Worm (Caenorhabditis elegans) whole organism, midembryonic: Measurements from ENCODE around the gene fbxa-81.
A peak's percentile ranks its signal among the peaks of the same experiment; 100 is the strongest.
"Not testable (repeated sequence)": the region's sequence is repeated elsewhere in the genome, so short reads cannot be mapped to it uniquely, and the experiment has no call there.

Source experiments
- T22C8.4 ChIP-seq: fragments of 200-800 bp; sonication (Bioruptor generic); IDR thresholded peaks from 2 replicates; pipeline ENCODE4 v1.3.6; 2022; ENCODE audit warnings: missing genetic modification characterization, missing compliant biosample characterization
- cog-1 ChIP-seq: sonication (generic microtip); optimal IDR thresholded peaks from 2 replicates; lab custom pipeline; 2016; ENCODE audit warnings: missing genetic modification characterization, missing compliant biosample characterization
- flt-1 ChIP-seq: fragments of 200-800 bp; sonication (Bioruptor generic); IDR thresholded peaks from 2 replicates; pipeline ENCODE4 v1.3.6; 2022; ENCODE audit warnings: missing genetic modification characterization, missing compliant biosample characterization
- klf-2 ChIP-seq: fragments of 200-800 bp; sonication (Bioruptor generic); conservative IDR thresholded peaks from 2 replicates; pipeline ENCODE4 v1.3.6; 2022; ENCODE audit warnings: missing genetic modification reagents, missing genetic modification characterization, missing compliant biosample characterization
- med-1 ChIP-seq: sonication (generic microtip); optimal IDR thresholded peaks from 2 replicates; lab custom pipeline; 2017; ENCODE audit warnings: missing genetic modification characterization, mild to moderate bottlenecking, missing compliant biosample characterization, antibody characterized with exemption, missing genetic modification reagents; ENCODE audit not compliant: insufficient read depth
- ref-1 ChIP-seq: fragments of 200-800 bp; sonication (Bioruptor generic); conservative IDR thresholded peaks from 2 replicates; pipeline ENCODE4 v1.3.6; 2022; ENCODE audit warnings: missing genetic modification reagents, missing genetic modification characterization, missing compliant biosample characterization
- tab-1 ChIP-seq: fragments of 200-800 bp; sonication (Bioruptor generic); IDR thresholded peaks from 2 replicates; pipeline ENCODE4 v1.3.6; 2022; ENCODE audit warnings: missing genetic modification characterization, missing compliant biosample characterization
- ztf-23 ChIP-seq: fragments of 200-800 bp; sonication (Bioruptor generic); IDR thresholded peaks from 2 replicates; pipeline ENCODE4 v1.3.6; 2022; ENCODE audit warnings: missing genetic modification reagents, missing genetic modification characterization, missing compliant biosample characterization
- ztf-29 ChIP-seq: fragments of 200-800 bp; sonication (Bioruptor generic); IDR thresholded peaks from 2 replicates; pipeline ENCODE4 v1.3.6; 2022; ENCODE audit warnings: missing genetic modification reagents, missing genetic modification characterization, missing compliant biosample characterization

fbxa-81 gene

ce11 chrX:14534117-14534516 is 7.8 kb downstream of the fbxa-81 start, which contains the start of gene T24C2.5:
TSS of gene T24C2.5 (plus strand) at chrX:14534417.
- no peak for TF ChIP-seq tab-1 (GFP tag; lab: Robert Waterston, UW)
- no peak for TF ChIP-seq cog-1
- TF ChIP-seq flt-1 (GFP tag; lab: Robert Waterston, UW): no peak
- TF ChIP-seq T22C8.4 (GFP tag; lab: Robert Waterston, UW): no peak

ce11 chrX:14530107-14530506 is 11.8 kb downstream of the fbxa-81 start, which contains the start of gene nspc-20:
TSS of gene nspc-20 (minus strand) at chrX:14530207.
- TF ChIP-seq klf-2 (no peak), cog-1 (no peak), med-1 (no peak), flt-1 (GFP tag; lab: Robert Waterston, UW) (no peak), ztf-23 (no peak), tab-1 (GFP tag; lab: Robert Waterston, UW) (no peak), ztf-29 (GFP tag; lab: Robert Waterston, UW) (no peak), ref-1 (GFP tag; lab: Robert Waterston, UW) (no peak)

- not testable (repeated sequence) for TF ChIP-seq cog-1; ztf-23; tab-1 (GFP tag; lab: Robert Waterston, UW)
Observed at ce11 chrX:14528399-14528798, 13.5 kb downstream of the fbxa-81 start, which contains the start of gene nspc-19. TSS of gene nspc-19 (plus strand) at chrX:14528699.

- no peak for TF ChIP-seq ref-1 (GFP tag; lab: Robert Waterston, UW)
- no peak for TF ChIP-seq cog-1
- no peak for TF ChIP-seq T22C8.4 (GFP tag; lab: Robert Waterston, UW)
- TF ChIP-seq klf-2: no peak
- no peak for TF ChIP-seq tab-1 (GFP tag; lab: Robert Waterston, UW)
- TF ChIP-seq flt-1 (GFP tag; lab: Robert Waterston, UW): no peak
- TF ChIP-seq med-1: no peak
- TF ChIP-seq ztf-23: no peak
- TF ChIP-seq ztf-29 (GFP tag; lab: Robert Waterston, UW): no peak
Observed at ce11 chrX:14527559-14527958, 14.3 kb downstream of the fbxa-81 start, which contains the start of gene nspc-18. TSS of gene nspc-18 (minus strand) at chrX:14527659.

ce11 chrX:14525325-14526305 is 16.3 kb downstream of the fbxa-81 start:
- TF ChIP-seq klf-2: peak; percentile 55; the same call in 1 of the 2 replicates
- no peak for TF ChIP-seq ref-1 (GFP tag; lab: Robert Waterston, UW)
- peak; percentile 46 for TF ChIP-seq med-1
- TF ChIP-seq T22C8.4 (GFP tag; lab: Robert Waterston, UW): peak; percentile 99
- TF ChIP-seq tab-1 (GFP tag; lab: Robert Waterston, UW): no peak; the same call in 1 of the 2 replicates
- peak; percentile 89 for TF ChIP-seq ztf-23
- TF ChIP-seq ztf-29 (GFP tag; lab: Robert Waterston, UW): peak; percentile 75
- peak; percentile 89 for TF ChIP-seq flt-1 (GFP tag; lab: Robert Waterston, UW)
- peak; percentile 99 for TF ChIP-seq cog-1

DNA sequence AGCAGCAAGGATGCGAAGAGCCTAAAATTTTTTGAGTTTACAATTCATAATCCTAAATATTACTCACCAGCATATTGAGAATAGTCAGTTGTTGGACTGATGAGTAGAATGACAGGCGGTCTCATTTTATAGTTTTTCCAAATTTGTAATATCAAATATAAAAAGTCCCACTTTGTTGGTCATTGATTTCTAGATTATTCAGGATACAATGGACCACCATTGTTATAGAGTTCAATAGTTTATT is 16.9 kb downstream of the fbxa-81 start, which contains the start of gene nspc-17:
Gene nspc-17, minus strand, starts transcription at position 101 of the 244 bp plus-strand sequence.
- TF ChIP-seq ztf-23; cog-1; flt-1 (GFP tag; lab: Robert Waterston, UW): not testable (repeated sequence)

- no peak for TF ChIP-seq med-1
Observed at ce11 chrX:14523275-14523674, 18.6 kb downstream of the fbxa-81 start, which contains the start of gene nspc-16. TSS of gene nspc-16 (plus strand) at chrX:14523575.

DNA sequence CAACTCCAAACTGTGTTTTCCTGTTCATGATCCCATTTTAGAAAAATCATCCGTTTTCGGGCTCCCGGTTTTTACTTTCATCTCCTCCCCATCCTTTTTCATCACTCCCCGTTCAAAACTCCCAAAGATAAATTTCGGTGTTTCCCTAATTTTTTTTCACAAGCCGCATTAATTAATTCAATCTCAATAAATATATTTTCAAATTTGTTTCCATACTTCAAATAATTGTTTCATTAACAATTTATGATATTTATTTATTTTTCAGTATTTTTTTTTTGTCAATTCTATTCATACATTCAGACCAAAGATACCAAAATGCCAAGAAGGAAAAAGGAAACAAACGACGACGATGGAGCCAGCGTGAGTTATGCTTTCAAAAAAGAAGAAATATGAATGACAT is 21.4 kb downstream of the fbxa-81 start, which contains the start of gene D1025.1:
Gene D1025.1, plus strand, starts transcription at position 301 of the 400 bp plus-strand sequence.
- TF ChIP-seq med-1 (no peak), cog-1 (no peak), flt-1 (GFP tag; lab: Robert Waterston, UW) (no peak), T22C8.4 (GFP tag; lab: Robert Waterston, UW) (no peak), tab-1 (GFP tag; lab: Robert Waterston, UW) (no peak), ztf-29 (GFP tag; lab: Robert Waterston, UW) (no peak), ztf-23 (no peak), ref-1 (GFP tag; lab: Robert Waterston, UW) (no peak), klf-2 (no peak)

DNA sequence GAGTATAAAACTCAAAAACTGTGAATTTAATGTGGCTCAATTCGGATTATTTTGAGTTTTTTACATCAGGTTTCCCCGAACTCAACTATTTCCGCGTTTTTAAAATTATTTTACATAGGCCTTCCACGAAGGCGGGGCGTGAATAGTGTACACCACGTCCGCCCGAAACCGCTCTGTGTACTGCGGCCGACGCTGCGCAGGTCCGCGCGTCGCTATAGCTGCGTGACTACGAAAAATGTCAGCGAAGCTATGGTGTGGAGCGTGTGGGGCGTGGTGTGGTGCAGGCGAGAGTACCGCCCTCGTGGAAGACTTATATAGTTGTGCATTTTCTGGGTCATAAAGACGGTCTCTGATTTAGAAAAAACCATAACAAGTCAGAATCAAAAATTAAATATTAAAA is 24.1 kb downstream of the fbxa-81 start:
- TF ChIP-seq cog-1: no peak
- no peak for TF ChIP-seq tab-1 (GFP tag; lab: Robert Waterston, UW)
- TF ChIP-seq med-1: no peak
- no peak for TF ChIP-seq klf-2
- TF ChIP-seq flt-1 (GFP tag; lab: Robert Waterston, UW): no peak
- TF ChIP-seq ztf-29 (GFP tag; lab: Robert Waterston, UW): no peak
- TF ChIP-seq ref-1 (GFP tag; lab: Robert Waterston, UW): no peak
- TF ChIP-seq T22C8.4 (GFP tag; lab: Robert Waterston, UW): no peak
- no peak for TF ChIP-seq ztf-23

DNA sequence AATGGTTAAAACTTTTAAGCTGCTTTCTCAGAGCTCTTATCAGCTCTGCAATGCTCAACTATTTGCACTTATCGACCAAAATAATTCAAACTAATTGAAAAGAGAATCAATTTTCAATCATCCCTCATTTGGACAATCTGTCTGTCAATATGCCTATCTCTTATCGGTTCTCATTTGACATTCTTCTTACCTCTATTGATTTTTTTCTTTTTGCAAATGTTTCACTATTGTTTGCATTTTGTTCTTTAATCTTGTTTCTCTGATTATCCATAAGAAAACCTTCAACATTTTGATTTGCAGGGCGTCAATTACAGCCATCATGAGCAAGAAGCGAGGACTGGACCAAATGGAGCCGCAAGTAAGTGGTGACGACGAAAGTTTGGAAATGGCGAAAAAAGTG is 25.3 kb downstream of the fbxa-81 start, which contains the start of gene D1025.10:
Gene D1025.10, plus strand, starts transcription at position 301 of the 400 bp plus-strand sequence.
- TF ChIP-seq ztf-29 (GFP tag; lab: Robert Waterston, UW) (no peak), T22C8.4 (GFP tag; lab: Robert Waterston, UW) (no peak), klf-2 (no peak), tab-1 (GFP tag; lab: Robert Waterston, UW) (no peak), med-1 (no peak), cog-1 (no peak), flt-1 (GFP tag; lab: Robert Waterston, UW) (no peak), ztf-23 (no peak), ref-1 (GFP tag; lab: Robert Waterston, UW) (no peak)
